Worm (Caenorhabditis elegans) whole organism, young adult: ENCODE data around the gene egl-27.

Source experiments
- F22D6.2 ChIP-seq: sonication (generic microtip); optimal IDR thresholded peaks from 2 replicates; lab custom pipeline; 2016; ENCODE audit warnings: mild to moderate bottlenecking, missing genetic modification characterization, missing compliant biosample characterization
- F33H1.4 ChIP-seq: fragments of 200-800 bp; sonication (Bioruptor generic); IDR thresholded peaks from 2 replicates; pipeline ENCODE4 v1.3.6; 2022; ENCODE audit warnings: missing genetic modification reagents, missing genetic modification characterization, missing compliant biosample characterization
- F37B4.10 ChIP-seq: fragments of 200-800 bp; sonication (Bioruptor generic); IDR thresholded peaks from 2 replicates; pipeline ENCODE4 v1.3.6; 2022; ENCODE audit warnings: missing genetic modification characterization, missing compliant biosample characterization
- F52B5.7 ChIP-seq: sonication (generic microtip); optimal IDR thresholded peaks from 2 replicates; lab custom pipeline; 2016; ENCODE audit warnings: mild to moderate bottlenecking, missing genetic modification characterization, missing compliant biosample characterization
- F55B11.4 ChIP-seq: sonication (generic microtip); optimal IDR thresholded peaks from 2 replicates; lab custom pipeline; 2016; ENCODE audit warnings: missing compliant biosample characterization, missing genetic modification characterization, borderline replicate concordance; ENCODE audit not compliant: insufficient read depth
- F57A8.1 ChIP-seq: fragments of 200-800 bp; sonication (Bioruptor generic); optimal IDR thresholded peaks from 2 replicates; lab custom pipeline; 2018; ENCODE audit warnings: mild to moderate bottlenecking, missing genetic modification characterization, moderate library complexity, missing compliant biosample characterization
- Y53F4B.3 ChIP-seq: fragments of 200-800 bp; sonication (Bioruptor generic); IDR thresholded peaks from 2 replicates; pipeline ENCODE4 v1.3.6; 2022; ENCODE audit warnings: missing genetic modification reagents, missing genetic modification characterization, missing compliant biosample characterization
- Y67H2A.10 ChIP-seq: fragments of 200-800 bp; sonication (Bioruptor generic); conservative IDR thresholded peaks from 2 replicates; pipeline ENCODE4 v1.3.6; 2022; ENCODE audit warnings: missing genetic modification reagents, missing genetic modification characterization, missing compliant biosample characterization
- Y95B8A.8 ChIP-seq: fragments of 200-800 bp; sonication (Bioruptor generic); IDR thresholded peaks from 2 replicates; pipeline ENCODE4 v1.3.6; 2022; ENCODE audit warnings: missing genetic modification reagents, missing genetic modification characterization, missing compliant biosample characterization
- atf-7 ChIP-seq: sonication (generic microtip); optimal IDR thresholded peaks from 2 replicates; lab custom pipeline; 2017; ENCODE audit warnings: mild to moderate bottlenecking, missing genetic modification characterization, missing compliant biosample characterization
- athp-1 ChIP-seq: sonication (generic microtip); optimal IDR thresholded peaks from 2 replicates; lab custom pipeline; 2017; ENCODE audit warnings: mild to moderate bottlenecking, missing genetic modification characterization, missing compliant biosample characterization
- attf-5 ChIP-seq: fragments of 200-800 bp; sonication (Bioruptor generic); optimal IDR thresholded peaks from 2 replicates; lab custom pipeline; 2018; ENCODE audit warnings: mild to moderate bottlenecking, missing genetic modification characterization, missing compliant biosample characterization
- bed-1 ChIP-seq: fragments of 200-800 bp; sonication (Bioruptor generic); IDR thresholded peaks from 2 replicates; pipeline ENCODE4 v1.3.6; 2022; ENCODE audit warnings: missing genetic modification reagents, missing genetic modification characterization, missing compliant biosample characterization
- cebp-1 ChIP-seq, 2 experiments: fragments of 200-800 bp in 1 of 2; sonication (Bioruptor generic) in 1 of 2; sonication (generic microtip) in 1 of 2; IDR thresholded peaks in 1 of 2; optimal IDR thresholded peaks in 1 of 2; 2 replicates each; pipeline versions ENCODE4 v1.3.6 to Lab custom; 2017 to 2022; ENCODE audit warnings: missing compliant biosample characterization in 2 of 2, missing genetic modification characterization in 2 of 2, mild to moderate bottlenecking in 1 of 2, missing genetic modification reagents in 1 of 2, moderate library complexity in 1 of 2
- cebp-2 ChIP-seq: fragments of 200-800 bp; sonication (Bioruptor generic); IDR thresholded peaks from 2 replicates; pipeline ENCODE4 v1.3.6; 2022; ENCODE audit warnings: missing genetic modification characterization, missing compliant biosample characterization
- ceh-27 ChIP-seq: fragments of 200-800 bp; sonication (Bioruptor generic); optimal IDR thresholded peaks from 2 replicates; lab custom pipeline; 2018; ENCODE audit warnings: mild to moderate bottlenecking, missing genetic modification characterization, moderate library complexity, missing compliant biosample characterization
- ceh-91 ChIP-seq: fragments of 200-800 bp; sonication (Bioruptor generic); IDR thresholded peaks from 2 replicates; pipeline ENCODE4 v1.3.6; 2022; ENCODE audit warnings: missing genetic modification reagents, missing genetic modification characterization, missing compliant biosample characterization
- dpff-1 ChIP-seq: sonication (generic microtip); optimal IDR thresholded peaks from 2 replicates; lab custom pipeline; 2017; ENCODE audit warnings: mild to moderate bottlenecking, missing genetic modification characterization, missing compliant biosample characterization
- dpl-1 ChIP-seq: fragments of 150-350 bp; optimal IDR thresholded peaks from 2 replicates; lab custom pipeline; 2014; ENCODE audit warnings: missing biosample characterization, missing genetic modification reagents, missing genetic modification characterization
- egl-44 ChIP-seq: fragments of 200-800 bp; sonication (Bioruptor generic); IDR thresholded peaks from 2 replicates; pipeline ENCODE4 v1.3.6; 2022; ENCODE audit warnings: missing genetic modification reagents, missing genetic modification characterization, missing compliant biosample characterization
- ets-4 ChIP-seq: fragments of 200-800 bp; sonication (Bioruptor generic); optimal IDR thresholded peaks from 2 replicates; lab custom pipeline; 2018; ENCODE audit warnings: mild to moderate bottlenecking, missing genetic modification characterization, missing compliant biosample characterization
- him-1 ChIP-seq: sonication (generic microtip); optimal IDR thresholded peaks from 2 replicates; lab custom pipeline; 2016; ENCODE audit warnings: missing genotype, missing genetic modification reagents, missing genetic modification characterization, missing compliant biosample characterization
- hlh-26 ChIP-seq: fragments of 200-800 bp; sonication (Bioruptor generic); conservative IDR thresholded peaks from 2 replicates; pipeline ENCODE4 v1.3.6; 2022; ENCODE audit warnings: missing genetic modification reagents, missing genetic modification characterization, missing compliant biosample characterization
- hsf-1 ChIP-seq: fragments of 200-800 bp; sonication (Bioruptor generic); IDR thresholded peaks from 2 replicates; pipeline ENCODE4 v1.3.6; 2022; ENCODE audit warnings: missing genetic modification reagents, missing genetic modification characterization, missing compliant biosample characterization
- let-607 ChIP-seq, 2 experiments: fragments of 200-800 bp in 1 of 2; sonication (Bioruptor generic) in 1 of 2; sonication (generic microtip) in 1 of 2; optimal IDR thresholded peaks; 2 replicates each; lab custom pipeline; 2016 to 2018; ENCODE audit warnings: mild to moderate bottlenecking in 2 of 2, missing compliant biosample characterization in 2 of 2, missing genetic modification characterization in 2 of 2, moderate library complexity in 2 of 2, missing genotype in 1 of 2
- lin-40 ChIP-seq: sonication (generic microtip); optimal IDR thresholded peaks from 2 replicates; lab custom pipeline; 2016; ENCODE audit warnings: missing genetic modification characterization, mild to moderate bottlenecking, missing compliant biosample characterization, missing genotype, missing genetic modification reagents
- lin-54 ChIP-seq: fragments of 200-800 bp; sonication (Bioruptor generic); optimal IDR thresholded peaks from 2 replicates; lab custom pipeline; 2018; ENCODE audit warnings: mild to moderate bottlenecking, missing genetic modification characterization, missing compliant biosample characterization
- lsy-27 ChIP-seq: sonication (generic microtip); optimal IDR thresholded peaks from 2 replicates; lab custom pipeline; 2017; ENCODE audit warnings: missing genetic modification characterization, mild to moderate bottlenecking, missing compliant biosample characterization, antibody characterized with exemption, missing genotype, borderline replicate concordance; ENCODE audit not compliant: insufficient read depth
- madf-10 ChIP-seq: sonication (generic microtip); optimal IDR thresholded peaks from 2 replicates; lab custom pipeline; 2016; ENCODE audit warnings: mild to moderate bottlenecking, missing genetic modification characterization, missing compliant biosample characterization
- mxl-1 ChIP-seq: sonication (generic microtip); optimal IDR thresholded peaks from 2 replicates; lab custom pipeline; 2016; ENCODE audit warnings: missing genetic modification characterization, missing compliant biosample characterization
- nfya-2 ChIP-seq: fragments of 200-800 bp; sonication (Bioruptor generic); IDR thresholded peaks from 2 replicates; pipeline ENCODE4 v1.3.6; 2022; ENCODE audit warnings: missing genetic modification reagents, missing genetic modification characterization, missing compliant biosample characterization
- nfyb-1 ChIP-seq: fragments of 200-800 bp; sonication (Bioruptor generic); IDR thresholded peaks from 2 replicates; pipeline ENCODE4 v1.3.6; 2022; ENCODE audit warnings: missing genetic modification reagents, missing genetic modification characterization, missing compliant biosample characterization
- nhr-120 ChIP-seq: fragments of 200-800 bp; sonication (Bioruptor generic); IDR thresholded peaks from 2 replicates; pipeline ENCODE4 v1.3.6; 2022; ENCODE audit warnings: missing genetic modification characterization, missing compliant biosample characterization
- rcor-1 ChIP-seq: fragments of 200-800 bp; sonication (Bioruptor generic); IDR thresholded peaks from 2 replicates; pipeline ENCODE4 v1.3.6; 2022; ENCODE audit warnings: missing genetic modification reagents, missing genetic modification characterization, missing compliant biosample characterization
- rec-8 ChIP-seq, 2 experiments: sonication (generic microtip); optimal IDR thresholded peaks; 2 replicates each; lab custom pipeline; 2016; ENCODE audit warnings: mild to moderate bottlenecking in 2 of 2, missing genetic modification characterization in 2 of 2, missing genetic modification reagents in 2 of 2, missing genotype in 2 of 2, missing biosample characterization in 1 of 2, missing compliant biosample characterization in 1 of 2, moderate library complexity in 1 of 2
- repo-1 ChIP-seq: sonication (generic microtip); optimal IDR thresholded peaks from 2 replicates; lab custom pipeline; 2017; ENCODE audit warnings: mild to moderate bottlenecking, missing genetic modification characterization, missing compliant biosample characterization
- sea-2 ChIP-seq: fragments of 200-800 bp; sonication (Bioruptor generic); IDR thresholded peaks from 2 replicates; pipeline ENCODE4 v1.3.6; 2022; ENCODE audit warnings: missing genetic modification characterization, missing compliant biosample characterization
- snpc-1.3 ChIP-seq: sonication (generic microtip); optimal IDR thresholded peaks from 2 replicates; lab custom pipeline; 2017; ENCODE audit warnings: missing genetic modification characterization, mild to moderate bottlenecking, missing compliant biosample characterization, antibody characterized with exemption, moderate library complexity, missing genotype, missing genetic modification reagents; ENCODE audit not compliant: insufficient read depth
- snpc-3.4 ChIP-seq: sonication (generic microtip); optimal IDR thresholded peaks from 2 replicates; lab custom pipeline; 2017; ENCODE audit warnings: missing genetic modification characterization, mild to moderate bottlenecking, missing compliant biosample characterization, antibody characterized with exemption, moderate library complexity, missing genotype, missing genetic modification reagents
- somi-1 ChIP-seq: fragments of 200-800 bp; sonication (Bioruptor generic); optimal IDR thresholded peaks from 2 replicates; lab custom pipeline; 2018; ENCODE audit warnings: mild to moderate bottlenecking, missing genetic modification characterization, missing compliant biosample characterization
- tbp1 ChIP-seq: fragments of 200-800 bp; sonication (Bioruptor generic); optimal IDR thresholded peaks from 2 replicates; lab custom pipeline; 2018; ENCODE audit warnings: mild to moderate bottlenecking, missing genetic modification characterization, missing compliant biosample characterization
- tbx-9 ChIP-seq: sonication (generic microtip); optimal IDR thresholded peaks from 2 replicates; lab custom pipeline; 2016; ENCODE audit warnings: borderline replicate concordance, missing genetic modification characterization, inconsistent platforms, missing compliant biosample characterization
- unc-130 ChIP-seq: sonication (generic microtip); optimal IDR thresholded peaks from 2 replicates; lab custom pipeline; 2016; ENCODE audit warnings: missing genetic modification reagents, missing genetic modification characterization, missing compliant biosample characterization
- xnd-1 ChIP-seq: sonication (generic microtip); optimal IDR thresholded peaks from 2 replicates; lab custom pipeline; 2016; ENCODE audit warnings: missing genotype, missing genetic modification reagents, missing genetic modification characterization, missing compliant biosample characterization
- zfh-2 ChIP-seq: fragments of 200-800 bp; sonication (Bioruptor generic); conservative IDR thresholded peaks from 2 replicates; pipeline ENCODE4 v1.3.6; 2022; ENCODE audit warnings: missing genetic modification reagents, missing genetic modification characterization, missing compliant biosample characterization
- ztf-25 ChIP-seq: fragments of 200-800 bp; sonication (Bioruptor generic); IDR thresholded peaks from 2 replicates; pipeline ENCODE4 v1.3.6; 2022; ENCODE audit warnings: missing genetic modification reagents, missing genetic modification characterization, missing compliant biosample characterization
- ztf-28 ChIP-seq: fragments of 200-800 bp; sonication (Bioruptor generic); IDR thresholded peaks from 2 replicates; pipeline ENCODE4 v1.3.6; 2022; ENCODE audit warnings: missing genetic modification reagents, missing genetic modification characterization, missing compliant biosample characterization

egl-27 gene

ce11 chrII:6847917-6848379, 13.1 kb downstream of the egl-27 start, which contains the start of gene tbc-6 (continued):
- TF ChIP-seq unc-130 (GFP tag; lab: Kevin White, UChicago) (no peak), attf-5 (peak; percentile 4), rcor-1 (GFP tag; lab: Robert Waterston, UW) (no peak), ets-4 (GFP tag; lab: Kevin White, UChicago) (no peak), let-607 (tag; optimal IDR thresholded peaks at IDR 0.05; lab: Kevin White, UChicago) (peak in 1 of 2 experiments; percentile 16), rec-8 (tag; optimal IDR thresholded peaks at IDR 0.05; lab: Kevin White, UChicago) (no peak), lsy-27 (tag; lab: Kevin White, UChicago) (no peak), cebp-2 (GFP tag; lab: Robert Waterston, UW) (no peak), dpff-1 (tag; lab: Kevin White, UChicago) (no peak), tbp1 (GFP tag; lab: Kevin White, UChicago) (no peak), madf-10 (no peak), F57A8.1 (GFP tag; lab: Kevin White, UChicago) (no peak), mxl-1 (tag; lab: Kevin White, UChicago) (no peak), sea-2 (GFP tag; lab: Robert Waterston, UW) (no peak), ceh-27 (GFP tag; lab: Kevin White, UChicago) (no peak), F33H1.4 (GFP tag; lab: Robert Waterston, UW) (no peak), ztf-28 (GFP tag; lab: Robert Waterston, UW) (no peak), dpl-1 (GFP tag; lab: Kevin White, UChicago) (no peak), repo-1 (tag; lab: Kevin White, UChicago) (no peak), athp-1 (tag; lab: Kevin White, UChicago) (no peak), bed-1 (GFP tag; lab: Robert Waterston, UW) (no peak), Y67H2A.10 (GFP tag; lab: Robert Waterston, UW) (no peak), lin-54 (no peak), atf-7 (tag; lab: Kevin White, UChicago) (no peak), F22D6.2 (tag; lab: Kevin White, UChicago) (no peak), snpc-1.3 (tag; lab: Kevin White, UChicago) (no peak), somi-1 (GFP tag; lab: Kevin White, UChicago) (peak; percentile 20), nfya-2 (no peak), egl-44 (GFP tag; lab: Robert Waterston, UW) (no peak), snpc-3.4 (tag; lab: Kevin White, UChicago) (no peak), nhr-120 (no peak), ceh-91 (GFP tag; lab: Robert Waterston, UW) (no peak), lin-40 (tag; lab: Kevin White, UChicago) (peak; percentile 53), cebp-1 (GFP tag; IDR thresholded peaks at IDR 0.05; lab: Robert Waterston, UW) (no peak), cebp-1 (tag; optimal IDR thresholded peaks at IDR 0.05; lab: Kevin White, UChicago) (peak; percentile 21), F37B4.10 (GFP tag; lab: Robert Waterston, UW) (no peak), zfh-2 (GFP tag; lab: Robert Waterston, UW) (no peak), Y95B8A.8 (GFP tag; lab: Robert Waterston, UW) (0 out of 2 replicates have a peak, but pooled peaks have one; percentile 23), hlh-26 (GFP tag; lab: Robert Waterston, UW) (no peak), Y53F4B.3 (GFP tag; lab: Robert Waterston, UW) (no peak), F55B11.4 (tag; lab: Kevin White, UChicago) (no peak), xnd-1 (tag; lab: Kevin White, UChicago) (no peak), him-1 (tag; lab: Kevin White, UChicago) (peak; percentile 30), F52B5.7 (tag; lab: Kevin White, UChicago) (no peak), hsf-1 (no peak), ztf-25 (GFP tag; lab: Robert Waterston, UW) (no peak), nfyb-1 (GFP tag; lab: Robert Waterston, UW) (0 out of 2 replicates have a peak, but pooled peaks have one; percentile 23), tbx-9 (tag; lab: Kevin White, UChicago) (no peak)
